Fruit fly (Drosophila melanogaster) whole organism, prepupa: ENCODE data around the gene Nlg4.

ENCODE experiments used
- CG10631 ChIP-seq: fragments of 200-800 bp; sonication (Bioruptor generic); optimal IDR thresholded peaks from 2 replicates; lab custom pipeline; 2016; ENCODE audit warnings: missing biosample characterization, missing genetic modification characterization
- CG10669 ChIP-seq: fragments of 200-800 bp; sonication (Bioruptor generic); optimal IDR thresholded peaks from 3 replicates; lab custom pipeline; 2018; ENCODE audit warnings: missing biosample characterization, mild to moderate bottlenecking, missing genetic modification characterization, moderate library complexity
- CG11294 ChIP-seq: fragments of 200-800 bp; sonication (Bioruptor generic); IDR thresholded peaks from 2 replicates; pipeline ENCODE4 v1.3.6; 2022; ENCODE audit warnings: missing biosample characterization, missing genetic modification characterization
- CG11762 ChIP-seq: fragments of 200-800 bp; sonication (Bioruptor generic); optimal IDR thresholded peaks from 3 replicates; lab custom pipeline; 2016; ENCODE audit warnings: missing biosample characterization, missing genetic modification characterization; ENCODE audit not compliant: insufficient read depth
- CG11902 ChIP-seq: fragments of 200-800 bp; sonication (Bioruptor generic); optimal IDR thresholded peaks from 3 replicates; lab custom pipeline; 2016; ENCODE audit warnings: missing biosample characterization, missing genetic modification characterization
- CG15336 ChIP-seq: fragments of 200-800 bp; sonication (Bioruptor generic); IDR thresholded peaks from 2 replicates; pipeline ENCODE4 v1.3.6; 2022; ENCODE audit warnings: missing biosample characterization, missing genetic modification characterization
- CG1621 ChIP-seq: fragments of 200-800 bp; sonication (Bioruptor generic); optimal IDR thresholded peaks from 3 replicates; lab custom pipeline; 2018; ENCODE audit warnings: missing biosample characterization, mild to moderate bottlenecking, missing genetic modification characterization
- CG3032 ChIP-seq: fragments of 200-800 bp; optimal IDR thresholded peaks from 2 replicates; lab custom pipeline; 2019; ENCODE audit warnings: missing biosample characterization, mild to moderate bottlenecking, missing genetic modification characterization, moderate library complexity
- CG31627 ChIP-seq: fragments of 200-800 bp; sonication (Bioruptor generic); optimal IDR thresholded peaks from 3 replicates; lab custom pipeline; 2016; ENCODE audit warnings: missing biosample characterization, missing genetic modification characterization
- CG34406 ChIP-seq: fragments of 200-800 bp; sonication (Bioruptor generic); optimal IDR thresholded peaks from 3 replicates; lab custom pipeline; 2016; ENCODE audit warnings: missing biosample characterization, missing genetic modification characterization
- CG3919 ChIP-seq: fragments of 200-800 bp; sonication (Bioruptor generic); optimal IDR thresholded peaks from 3 replicates; lab custom pipeline; 2016; ENCODE audit warnings: missing biosample characterization, missing genetic modification characterization
- CG4318 ChIP-seq: fragments of 200-800 bp; sonication (Bioruptor generic); optimal IDR thresholded peaks from 3 replicates; lab custom pipeline; 2017; ENCODE audit warnings: missing biosample characterization, mild to moderate bottlenecking, missing genetic modification characterization
- CG6163 ChIP-seq: fragments of 200-800 bp; sonication (Bioruptor generic); IDR thresholded peaks from 3 replicates; pipeline ENCODE4 v1.3.6; 2022; ENCODE audit warnings: missing biosample characterization, missing genetic modification characterization
- CG6854 ChIP-seq: fragments of 200-800 bp; sonication (Bioruptor generic); optimal IDR thresholded peaks from 2 replicates; lab custom pipeline; 2017; ENCODE audit warnings: missing biosample characterization, mild to moderate bottlenecking, missing genetic modification characterization
- CG7368 ChIP-seq: fragments of 200-800 bp; sonication (Bioruptor generic); optimal IDR thresholded peaks from 3 replicates; lab custom pipeline; 2016; ENCODE audit warnings: missing biosample characterization, missing genetic modification characterization
- CG8319 ChIP-seq: fragments of 200-800 bp; sonication (Bioruptor generic); optimal IDR thresholded peaks from 3 replicates; lab custom pipeline; 2016; ENCODE audit warnings: missing biosample characterization, missing genetic modification characterization
- CG8632 ChIP-seq: fragments of 200-800 bp; sonication (Bioruptor generic); optimal IDR thresholded peaks from 3 replicates; lab custom pipeline; 2016; ENCODE audit warnings: missing biosample characterization, missing genetic modification characterization
- Eip75B ChIP-seq: fragments of 200-800 bp; sonication (Bioruptor generic); optimal IDR thresholded peaks from 3 replicates; lab custom pipeline; 2016; ENCODE audit warnings: missing biosample characterization, missing genetic modification characterization
- Eip78C ChIP-seq: fragments of 200-800 bp; sonication (Bioruptor generic); peaks from one replicate; lab custom pipeline; 2016; ENCODE audit warnings: missing biosample characterization, missing genetic modification characterization
- Eip93F ChIP-seq: fragments of 200-800 bp; sonication (Bioruptor generic); optimal IDR thresholded peaks from 2 replicates; lab custom pipeline; 2016; ENCODE audit warnings: missing biosample characterization, mild to moderate bottlenecking, missing genetic modification characterization
- Ets21C ChIP-seq: fragments of 200-800 bp; sonication (Bioruptor generic); optimal IDR thresholded peaks from 3 replicates; lab custom pipeline; 2016; ENCODE audit warnings: missing biosample characterization, missing genetic modification characterization
- Gug ChIP-seq: fragments of 200-800 bp; sonication (Bioruptor generic); IDR thresholded peaks from 2 replicates; pipeline ENCODE4 v1.3.6; 2022; ENCODE audit warnings: missing biosample characterization, missing genetic modification characterization
- Hr39 ChIP-seq: fragments of 200-800 bp; sonication (Bioruptor generic); optimal IDR thresholded peaks from 2 replicates; lab custom pipeline; 2016; ENCODE audit warnings: missing biosample characterization, missing genetic modification characterization
- Lpt ChIP-seq: fragments of 200-800 bp; sonication (Bioruptor generic); optimal IDR thresholded peaks from 3 replicates; lab custom pipeline; 2016; ENCODE audit warnings: missing biosample characterization, missing genetic modification characterization
- Met ChIP-seq: fragments of 200-800 bp; sonication (Bioruptor generic); optimal IDR thresholded peaks from 3 replicates; lab custom pipeline; 2016; ENCODE audit warnings: missing biosample characterization, missing genetic modification characterization
- OdsH ChIP-seq: fragments of 200-800 bp; sonication (Bioruptor generic); optimal IDR thresholded peaks from 3 replicates; lab custom pipeline; 2016; ENCODE audit warnings: missing biosample characterization, missing genetic modification characterization
- Smox ChIP-seq: fragments of 200-800 bp; sonication (Bioruptor generic); optimal IDR thresholded peaks from 3 replicates; lab custom pipeline; 2016; ENCODE audit warnings: missing biosample characterization, missing genetic modification characterization
- Sox102F ChIP-seq: fragments of 200-800 bp; sonication (Bioruptor generic); optimal IDR thresholded peaks from 2 replicates; lab custom pipeline; 2016; ENCODE audit warnings: missing biosample characterization, mild to moderate bottlenecking, missing genetic modification characterization
- Sox14 ChIP-seq: fragments of 200-800 bp; sonication (Bioruptor generic); optimal IDR thresholded peaks from 3 replicates; lab custom pipeline; 2016; ENCODE audit warnings: missing biosample characterization, missing genetic modification characterization
- achi ChIP-seq: fragments of 200-800 bp; sonication (Bioruptor generic); optimal IDR thresholded peaks from 3 replicates; lab custom pipeline; 2016; ENCODE audit warnings: missing biosample characterization, missing genetic modification characterization
- acj6 ChIP-seq: fragments of 200-800 bp; sonication (Bioruptor generic); optimal IDR thresholded peaks from 3 replicates; lab custom pipeline; 2016; ENCODE audit warnings: missing biosample characterization, missing genetic modification characterization
- cyc ChIP-seq: fragments of 200-800 bp; sonication (Bioruptor generic); optimal IDR thresholded peaks from 3 replicates; lab custom pipeline; 2016; ENCODE audit warnings: missing biosample characterization, missing genetic modification characterization
- dac ChIP-seq: fragments of 200-800 bp; sonication (Bioruptor generic); optimal IDR thresholded peaks from 2 replicates; lab custom pipeline; 2017; ENCODE audit warnings: missing biosample characterization, mild to moderate bottlenecking, missing genetic modification characterization
- dsx ChIP-seq: fragments of 200-800 bp; optimal IDR thresholded peaks from 3 replicates; lab custom pipeline; 2019; ENCODE audit warnings: missing biosample characterization, mild to moderate bottlenecking, missing genetic modification characterization, moderate library complexity; ENCODE audit not compliant: poor library complexity, severe bottlenecking
- eg ChIP-seq: fragments of 200-800 bp; sonication (Bioruptor generic); IDR thresholded peaks from 3 replicates; pipeline ENCODE4 v1.3.6; 2022; ENCODE audit warnings: missing biosample characterization, missing genetic modification characterization
- esn ChIP-seq: fragments of 200-800 bp; sonication (Bioruptor generic); optimal IDR thresholded peaks from 2 replicates; lab custom pipeline; 2016; ENCODE audit warnings: missing biosample characterization, mild to moderate bottlenecking, missing genetic modification characterization, moderate library complexity
- fd59A ChIP-seq: fragments of 200-800 bp; sonication (Bioruptor generic); optimal IDR thresholded peaks from 2 replicates; lab custom pipeline; 2017; ENCODE audit warnings: missing biosample characterization, mild to moderate bottlenecking, missing genetic modification characterization, missing genetic modification reagents
- fd85E ChIP-seq: fragments of 200-800 bp; sonication (Bioruptor generic); optimal IDR thresholded peaks from 3 replicates; lab custom pipeline; 2016; ENCODE audit warnings: missing biosample characterization, missing genetic modification characterization
- fkh ChIP-seq: fragments of 200-800 bp; sonication (Bioruptor generic); optimal IDR thresholded peaks from 3 replicates; lab custom pipeline; 2017; ENCODE audit warnings: missing biosample characterization, mild to moderate bottlenecking, missing genetic modification characterization, moderate library complexity
- lz ChIP-seq: fragments of 200-800 bp; sonication (Bioruptor generic); optimal IDR thresholded peaks from 3 replicates; lab custom pipeline; 2016; ENCODE audit warnings: missing biosample characterization, missing genetic modification characterization
- pdm3 ChIP-seq: fragments of 200-800 bp; sonication (Bioruptor generic); optimal IDR thresholded peaks from 3 replicates; lab custom pipeline; 2016; ENCODE audit warnings: missing biosample characterization, missing genetic modification characterization
- salr ChIP-seq, 2 experiments: fragments of 200-800 bp; sonication (Bioruptor generic); optimal IDR thresholded peaks; 3 replicates each; lab custom pipeline; 2016 to 2018; ENCODE audit warnings: missing biosample characterization in 2 of 2, missing genetic modification characterization in 2 of 2, mild to moderate bottlenecking in 1 of 2
- spab ChIP-seq: fragments of 200-800 bp; sonication (Bioruptor generic); optimal IDR thresholded peaks from 2 replicates; lab custom pipeline; 2017; ENCODE audit warnings: missing biosample characterization, mild to moderate bottlenecking, missing genetic modification characterization, missing genetic modification reagents
- ss ChIP-seq, 2 experiments: fragments of 200-800 bp; sonication (Bioruptor generic); optimal IDR thresholded peaks; 2 replicates in 1 of 2; 3 replicates in 1 of 2; lab custom pipeline; 2017 to 2018; ENCODE audit warnings: mild to moderate bottlenecking in 2 of 2, missing biosample characterization in 2 of 2, missing genetic modification characterization in 2 of 2, moderate library complexity in 1 of 2
- svp ChIP-seq: fragments of 200-800 bp; sonication (Bioruptor generic); peaks from one replicate; lab custom pipeline; 2016; ENCODE audit warnings: missing biosample characterization, missing genetic modification characterization
- topi ChIP-seq: fragments of 200-800 bp; sonication (Bioruptor generic); optimal IDR thresholded peaks from 3 replicates; lab custom pipeline; 2016; ENCODE audit warnings: missing biosample characterization, missing genetic modification characterization
- vri ChIP-seq: fragments of 200-800 bp; sonication (Bioruptor generic); optimal IDR thresholded peaks from 3 replicates; lab custom pipeline; 2016; ENCODE audit warnings: missing biosample characterization, mild to moderate bottlenecking, missing genetic modification characterization

The Nlg4 gene

dm6 chr3R:20257180-20257936 is 52.7 kb downstream of the Nlg4 start (continued):
- TF ChIP-seq eg (peak; percentile 57; the same call in 2 of the 3 replicates), Hr39 (no peak), svp (GFP tag; lab: Kevin White, UChicago) (peak; percentile 75), CG6854 (GFP tag; lab: Kevin White, UChicago) (peak; percentile 17), Smox (GFP tag; lab: Kevin White, UChicago) (no peak), CG6163 (GFP tag; lab: Robert Waterston, UW) (peak; percentile 71; the same call in 2 of the 3 replicates), esn (no peak), cyc (no peak), Met (GFP tag; lab: Kevin White, UChicago) (no peak), Lpt (GFP tag; lab: Kevin White, UChicago) (peak; percentile 34), Gug (GFP tag; lab: Robert Waterston, UW) (no peak), CG1621 (peak; percentile 82), CG15336 (peak; percentile 65), Ets21C (GFP tag; lab: Kevin White, UChicago) (no peak), vri (GFP tag; lab: Kevin White, UChicago) (peak; percentile 13), CG3919 (GFP tag; lab: Kevin White, UChicago) (no peak), Eip93F (GFP tag; lab: Kevin White, UChicago) (no peak), CG8319 (no peak), achi (no peak), ss (GFP tag; optimal IDR thresholded peaks at IDR 0.05; lab: Kevin White, UChicago) (peak; percentile 90 to 92), CG4318 (GFP tag; lab: Kevin White, UChicago) (no peak), CG11762 (GFP tag; lab: Kevin White, UChicago) (no peak), OdsH (GFP tag; lab: Kevin White, UChicago) (no peak), CG3032 (tag; lab: Kevin White, UChicago) (peak; percentile 33), CG11902 (no peak), CG10669 (GFP tag; lab: Kevin White, UChicago) (peak; percentile 34), fd59A (no peak), dac (GFP tag; lab: Kevin White, UChicago) (no peak), dsx (GFP tag; lab: Kevin White, UChicago) (peak; percentile 90)
- TF ChIP-seq, all 60 proteins: peak for 23

- TF ChIP-seq spab (GFP tag; lab: Kevin White, UChicago) (no peak), ss (GFP tag; optimal IDR thresholded peaks at IDR 0.05; lab: Kevin White, UChicago) (no peak), CG3919 (GFP tag; lab: Kevin White, UChicago) (peak; percentile 46), topi (GFP tag; lab: Kevin White, UChicago) (peak; percentile 56), CG8319 (no peak), CG11902 (peak; percentile 56), lz (GFP tag; lab: Kevin White, UChicago) (peak; percentile 52), Eip75B (no peak), CG7368 (peak; percentile 2), Lpt (GFP tag; lab: Kevin White, UChicago) (no peak), esn (peak; percentile 65), Gug (GFP tag; lab: Robert Waterston, UW) (no peak), svp (GFP tag; lab: Kevin White, UChicago) (peak; percentile 83), CG34406 (no peak), fd59A (no peak), Sox102F (GFP tag; lab: Kevin White, UChicago) (peak; percentile 38), pdm3 (GFP tag; lab: Kevin White, UChicago) (no peak), CG1621 (no peak), fd85E (GFP tag; lab: Kevin White, UChicago) (no peak), Sox14 (peak; percentile 20), CG11294 (GFP tag; lab: Robert Waterston, UW) (no peak), Eip78C (GFP tag; lab: Kevin White, UChicago) (peak; percentile 72), acj6 (GFP tag; lab: Kevin White, UChicago) (peak; percentile 27), Hr39 (peak; percentile 44), CG31627 (peak; percentile 56), Ets21C (GFP tag; lab: Kevin White, UChicago) (peak; percentile 15), CG10631 (GFP tag; lab: Kevin White, UChicago) (peak; percentile 12), salr (GFP tag; optimal IDR thresholded peaks at IDR 0.05; lab: Kevin White, UChicago) (no peak), CG8632 (GFP tag; lab: Kevin White, UChicago) (peak; percentile 0), dsx (GFP tag; lab: Kevin White, UChicago) (no peak), OdsH (GFP tag; lab: Kevin White, UChicago) (peak; percentile 26), CG4318 (GFP tag; lab: Kevin White, UChicago) (no peak), fkh (GFP tag; lab: Kevin White, UChicago) (no peak), CG15336 (no peak)
These were observed 53.3 kb downstream of the Nlg4 start for dm6 chr3R:20257937-20258334.
